Fruit fly (Drosophila melanogaster) whole organism, prepupa: Measurements from ENCODE around the gene yata.

ENCODE experiments used
- CG6792 ChIP-seq: fragments of 200-800 bp; sonication (Bioruptor generic); optimal IDR thresholded peaks from 3 replicates; lab custom pipeline; 2016; ENCODE audit warnings: missing biosample characterization, missing genetic modification characterization
- cyc ChIP-seq: fragments of 200-800 bp; sonication (Bioruptor generic); optimal IDR thresholded peaks from 3 replicates; lab custom pipeline; 2016; ENCODE audit warnings: missing biosample characterization, missing genetic modification characterization

dm6 chr3R:29704557-29704956, 44.5 kb upstream of the yata start:
- TF ChIP-seq CG6792 (GFP tag; lab: Kevin White, UChicago) (no peak), cyc (GFP tag; lab: Kevin White, UChicago) (peak; percentile 45)
